Worm (Caenorhabditis elegans) whole organism, L1 larva: Measurements from ENCODE around the gene ttbk-7.

Source experiments
- F16B12.6 ChIP-seq: fragments of 150-350 bp; optimal IDR thresholded peaks from 2 replicates; lab custom pipeline; 2014; ENCODE audit warnings: missing biosample characterization, missing genetic modification characterization
- alr-1 ChIP-seq: fragments of 200-800 bp; sonication (Bioruptor generic); optimal IDR thresholded peaks from 2 replicates; lab custom pipeline; 2018; ENCODE audit warnings: borderline replicate concordance, mild to moderate bottlenecking, missing genetic modification characterization, missing compliant biosample characterization
- aly-2 ChIP-seq: fragments of 150-350 bp; optimal IDR thresholded peaks from 2 replicates; lab custom pipeline; 2014; ENCODE audit warnings: missing biosample characterization, missing genetic modification characterization
- ama-1 ChIP-seq: fragments of 150-350 bp; optimal IDR thresholded peaks from 2 replicates; lab custom pipeline; 2014
- blmp-1 ChIP-seq: fragments of 150-350 bp; optimal IDR thresholded peaks from 2 replicates; lab custom pipeline; 2014; ENCODE audit warnings: missing biosample characterization, missing genetic modification characterization
- ceh-8 ChIP-seq: fragments of 200-800 bp; sonication (Bioruptor generic); optimal IDR thresholded peaks from 2 replicates; lab custom pipeline; 2018; ENCODE audit warnings: mild to moderate bottlenecking, missing genetic modification characterization, moderate library complexity, missing compliant biosample characterization
- ceh-82 ChIP-seq, 3 experiments: fragments of 150-350 bp in 1 of 3; sonication (generic microtip) in 2 of 3; optimal IDR thresholded peaks; 2 replicates each; lab custom pipeline; 2014 to 2017; ENCODE audit warnings: missing biosample characterization in 3 of 3, missing genetic modification characterization in 3 of 3
- ceh-88 ChIP-seq: fragments of 200-800 bp; sonication (Bioruptor generic); IDR thresholded peaks from 2 replicates; pipeline ENCODE4 v1.3.6; 2022; ENCODE audit warnings: missing genetic modification characterization, missing compliant biosample characterization
- ceh-90 ChIP-seq: sonication (generic microtip); optimal IDR thresholded peaks from 2 replicates; lab custom pipeline; 2016; ENCODE audit warnings: missing genetic modification characterization, missing compliant biosample characterization
- dpl-1 ChIP-seq, 3 experiments: fragments of 150-350 bp in 2 of 3; sonication (generic microtip) in 1 of 3; optimal IDR thresholded peaks; 2 replicates each; lab custom pipeline; 2014 to 2017; ENCODE audit warnings: missing biosample characterization in 3 of 3, missing genetic modification characterization in 3 of 3, missing genetic modification reagents in 3 of 3
- dsc-1 ChIP-seq: sonication (generic microtip); optimal IDR thresholded peaks from 2 replicates; lab custom pipeline; 2016; ENCODE audit warnings: mild to moderate bottlenecking, missing genetic modification characterization, missing compliant biosample characterization
- efl-1 ChIP-seq, 4 experiments: fragments of 150-350 bp; optimal IDR thresholded peaks in 3 of 4; peaks in 1 of 4; 1 replicate in 1 of 4; 2 replicates in 3 of 4; lab custom pipeline; 2014; ENCODE audit warnings: missing biosample characterization in 2 of 4, missing genetic modification characterization in 2 of 4, missing genetic modification reagents in 2 of 4
- egl-13 ChIP-seq: sonication (generic microtip); optimal IDR thresholded peaks from 2 replicates; lab custom pipeline; 2016; ENCODE audit warnings: missing genotype, missing genetic modification reagents, missing genetic modification characterization, missing compliant biosample characterization
- egl-27 ChIP-seq, 2 experiments: fragments of 150-350 bp in 1 of 2; sonication (generic microtip); optimal IDR thresholded peaks; 3 replicates each; lab custom pipeline; 2017 to 2018; ENCODE audit warnings: missing biosample characterization in 2 of 2, missing genetic modification characterization in 2 of 2, missing genetic modification reagents in 2 of 2
- elt-2 ChIP-seq: sonication (generic microtip); optimal IDR thresholded peaks from 2 replicates; lab custom pipeline; 2016; ENCODE audit warnings: missing genetic modification characterization, mild to moderate bottlenecking, inconsistent platforms, missing compliant biosample characterization, missing genetic modification reagents
- ets-5 ChIP-seq: fragments of 200-800 bp; sonication (Bioruptor generic); IDR thresholded peaks from 2 replicates; pipeline ENCODE4 v1.3.6; 2022; ENCODE audit warnings: missing genetic modification characterization, missing compliant biosample characterization
- fkh-4 ChIP-seq: sonication (generic microtip); optimal IDR thresholded peaks from 2 replicates; lab custom pipeline; 2016; ENCODE audit warnings: missing compliant biosample characterization, missing genetic modification characterization, borderline replicate concordance
- fos-1 ChIP-seq: fragments of 150-350 bp; optimal IDR thresholded peaks from 2 replicates; lab custom pipeline; 2014; ENCODE audit warnings: missing biosample characterization, missing genetic modification characterization
- grh-1 ChIP-seq: fragments of 200-800 bp; sonication (Bioruptor generic); IDR thresholded peaks from 2 replicates; pipeline ENCODE4 v1.3.6; 2022; ENCODE audit warnings: missing genetic modification reagents, missing genetic modification characterization, missing compliant biosample characterization
- hlh-4 ChIP-seq: sonication (generic microtip); optimal IDR thresholded peaks from 2 replicates; lab custom pipeline; 2016; ENCODE audit warnings: mild to moderate bottlenecking, missing genetic modification characterization, missing compliant biosample characterization
- irx-1 ChIP-seq: sonication (generic microtip); optimal IDR thresholded peaks from 2 replicates; lab custom pipeline; 2016; ENCODE audit warnings: missing genetic modification characterization, missing compliant biosample characterization
- lin-35 ChIP-seq, 2 experiments: fragments of 150-350 bp; optimal IDR thresholded peaks; 2 replicates each; lab custom pipeline; 2014; ENCODE audit warnings: missing biosample characterization in 2 of 2, missing genetic modification characterization in 2 of 2, missing genetic modification reagents in 2 of 2
- lin-39 ChIP-seq: fragments of 150-350 bp; optimal IDR thresholded peaks from 2 replicates; lab custom pipeline; 2014; ENCODE audit warnings: missing biosample characterization, missing genetic modification reagents, missing genetic modification characterization
- lsy-2 ChIP-seq, 2 experiments: fragments of 150-350 bp; optimal IDR thresholded peaks; 2 replicates each; lab custom pipeline; 2014; ENCODE audit warnings: missing biosample characterization in 2 of 2, missing genetic modification characterization in 2 of 2
- mef-2 ChIP-seq: fragments of 150-350 bp; optimal IDR thresholded peaks from 2 replicates; lab custom pipeline; 2014; ENCODE audit warnings: missing biosample characterization, missing genetic modification characterization
- mep-1 ChIP-seq: fragments of 150-350 bp; optimal IDR thresholded peaks from 2 replicates; lab custom pipeline; 2014; ENCODE audit warnings: missing biosample characterization, missing genetic modification characterization
- nhr-11 ChIP-seq: fragments of 150-350 bp; optimal IDR thresholded peaks from 2 replicates; lab custom pipeline; 2014; ENCODE audit warnings: missing biosample characterization, missing genetic modification characterization
- nhr-19 ChIP-seq: fragments of 200-800 bp; sonication (Bioruptor generic); conservative IDR thresholded peaks from 2 replicates; pipeline ENCODE4 v1.3.6; 2022; ENCODE audit warnings: missing genetic modification characterization, missing compliant biosample characterization
- nhr-20 ChIP-seq: sonication (generic microtip); optimal IDR thresholded peaks from 2 replicates; lab custom pipeline; 2016; ENCODE audit warnings: mild to moderate bottlenecking, missing genetic modification characterization, missing compliant biosample characterization
- nhr-47 ChIP-seq: sonication (generic microtip); optimal IDR thresholded peaks from 2 replicates; lab custom pipeline; 2016; ENCODE audit warnings: mild to moderate bottlenecking, missing genetic modification characterization, moderate library complexity, missing compliant biosample characterization
- nhr-71 ChIP-seq: sonication (generic microtip); optimal IDR thresholded peaks from 2 replicates; lab custom pipeline; 2016; ENCODE audit warnings: mild to moderate bottlenecking, missing genetic modification characterization, moderate library complexity, missing compliant biosample characterization
- pag-3 ChIP-seq: sonication (generic microtip); optimal IDR thresholded peaks from 2 replicates; lab custom pipeline; 2017; ENCODE audit warnings: missing genetic modification characterization, mild to moderate bottlenecking, missing compliant biosample characterization, antibody characterized with exemption, borderline replicate concordance; ENCODE audit not compliant: insufficient read depth
- pax-3 ChIP-seq: fragments of 200-800 bp; sonication (Bioruptor generic); optimal IDR thresholded peaks from 2 replicates; lab custom pipeline; 2018; ENCODE audit warnings: mild to moderate bottlenecking, missing genetic modification characterization, moderate library complexity, missing compliant biosample characterization
- pqm-1 ChIP-seq: sonication (generic microtip); optimal IDR thresholded peaks from 3 replicates; lab custom pipeline; 2017; ENCODE audit warnings: missing biosample characterization, missing genetic modification characterization
- swsn-7 ChIP-seq: sonication (generic microtip); optimal IDR thresholded peaks from 2 replicates; lab custom pipeline; 2016; ENCODE audit warnings: missing genetic modification characterization, missing compliant biosample characterization
- unc-130 ChIP-seq: fragments of 150-350 bp; optimal IDR thresholded peaks from 2 replicates; lab custom pipeline; 2017; ENCODE audit warnings: missing biosample characterization, missing genetic modification characterization, inconsistent platforms
- unc-62 ChIP-seq: fragments of 150-350 bp; optimal IDR thresholded peaks from 2 replicates; lab custom pipeline; 2014; ENCODE audit warnings: missing biosample characterization, missing genetic modification reagents, missing genetic modification characterization
- unc-98 ChIP-seq: fragments of 200-800 bp; sonication (Bioruptor generic); IDR thresholded peaks from 2 replicates; pipeline ENCODE4 v1.3.6; 2022; ENCODE audit warnings: missing genetic modification characterization, missing compliant biosample characterization
- ztf-11 ChIP-seq, 2 experiments: sonication (generic microtip); optimal IDR thresholded peaks; 2 replicates each; lab custom pipeline; 2016 to 2017; ENCODE audit warnings: missing genetic modification characterization in 2 of 2, missing biosample characterization in 1 of 2, missing compliant biosample characterization in 1 of 2

The ttbk-7 gene

DNA sequence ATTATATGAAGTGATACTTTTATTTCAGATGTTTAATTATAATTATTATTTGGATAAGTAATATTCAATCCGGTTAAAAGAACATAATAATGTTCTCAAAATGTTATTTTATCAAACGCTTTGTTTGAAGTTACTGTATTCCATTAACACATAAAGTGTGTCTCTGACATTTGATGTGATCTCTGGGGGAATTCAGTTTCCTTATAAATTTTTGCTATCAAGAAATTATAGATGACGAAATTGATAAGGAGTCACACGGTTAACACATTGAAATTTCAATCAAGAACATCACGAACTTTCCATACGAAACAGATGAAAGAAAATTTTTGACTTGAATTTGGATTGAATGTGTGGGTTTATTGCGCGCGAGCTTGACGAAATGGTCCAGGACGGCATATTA, 26.0 kb upstream of the ttbk-7 start:
- TF ChIP-seq nhr-71 (tag; lab: Kevin White, UChicago) = no peak
- TF ChIP-seq pax-3 = peak; percentile 15
- no peak for TF ChIP-seq alr-1 (tag; lab: Kevin White, UChicago)
- no peak for TF ChIP-seq grh-1
- TF ChIP-seq aly-2 (tag; lab: Kevin White, UChicago) = no peak
- TF ChIP-seq nhr-20 (tag; lab: Kevin White, UChicago) = peak; percentile 15
- TF ChIP-seq dsc-1 (tag; lab: Kevin White, UChicago) = no peak
- TF ChIP-seq mep-1 (tag; lab: Kevin White, UChicago) = no peak
- peak in 1 of 2 experiments; percentile 26 for TF ChIP-seq lin-35 (GFP tag; optimal IDR thresholded peaks at IDR 0.05; lab: Kevin White, UChicago)
- TF ChIP-seq ceh-90 (tag; lab: Kevin White, UChicago) = no peak
- no peak for TF ChIP-seq egl-13 (tag; lab: Kevin White, UChicago)
- no peak for TF ChIP-seq ets-5 (GFP tag; lab: Robert Waterston, UW)
- no peak for TF ChIP-seq dpl-1 (GFP tag; optimal IDR thresholded peaks at IDR 0.05; lab: Kevin White, UChicago)
- TF ChIP-seq elt-2 (tag; lab: Kevin White, UChicago) = peak; percentile 74
- no peak for TF ChIP-seq nhr-47
- TF ChIP-seq pqm-1 (tag; lab: Kevin White, UChicago) = no peak
- TF ChIP-seq egl-27 (tag; optimal IDR thresholded peaks at IDR 0.05; lab: Kevin White, UChicago) = no peak

DNA sequence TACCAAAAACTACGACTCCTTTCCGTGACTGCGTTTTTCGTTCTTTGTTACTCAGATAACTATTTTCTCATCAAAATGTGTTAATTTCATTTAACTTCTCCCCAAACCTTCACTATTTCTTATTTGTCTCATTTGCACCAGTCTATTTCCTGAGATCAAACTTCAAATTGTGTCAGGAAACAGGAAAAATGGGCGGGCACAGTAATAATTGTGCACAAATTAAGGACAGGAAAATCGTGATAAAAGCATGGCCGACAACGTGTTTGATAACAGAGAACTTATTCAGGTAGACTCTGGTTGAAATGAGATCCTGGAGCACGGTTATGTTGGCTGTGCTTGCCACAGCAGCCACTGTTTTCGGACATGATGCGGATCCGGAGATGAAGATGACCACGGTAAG, 24.0 kb upstream of the ttbk-7 start, which contains the start of gene lipl-1:
Gene lipl-1, plus strand, starts transcription at position 282 of the 400 bp plus-strand sequence.
- TF ChIP-seq ceh-90 (tag; lab: Kevin White, UChicago) = no peak
- no peak for TF ChIP-seq grh-1
- TF ChIP-seq unc-62 (GFP tag; lab: Kevin White, UChicago) = no peak

DNA sequence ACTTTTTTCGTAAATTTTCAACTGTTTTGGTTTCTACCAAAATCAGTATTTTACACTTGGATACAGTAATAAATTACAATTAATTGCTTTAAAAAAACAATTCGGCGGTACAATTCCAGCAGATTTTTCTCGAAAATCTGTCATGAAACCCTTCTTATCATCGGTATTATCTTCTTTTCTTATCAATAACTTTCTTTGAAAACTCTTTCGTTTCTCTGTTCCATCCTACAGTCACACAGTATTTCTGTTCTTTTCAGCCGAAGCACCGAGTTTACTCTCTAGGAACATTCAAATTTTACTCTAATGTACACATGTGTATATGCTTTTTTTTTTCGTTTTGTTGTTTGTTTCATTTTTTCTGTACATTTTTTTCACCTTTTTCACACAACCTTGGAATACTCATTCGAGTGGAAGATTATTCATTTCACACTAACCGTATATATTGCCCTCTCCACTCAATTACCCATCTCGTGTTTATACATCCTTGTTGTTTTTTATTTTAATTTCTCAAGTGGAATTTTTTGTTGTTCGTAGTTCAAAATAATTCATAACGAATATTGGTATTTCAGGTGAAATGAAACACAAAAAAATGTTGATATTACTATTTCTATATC, 14.0 kb upstream of the ttbk-7 start, which contains the start of gene nid-1:
Gene nid-1, plus strand, starts transcription at position 564 of the 614 bp plus-strand sequence.
- TF ChIP-seq unc-130 (tag; lab: Kevin White, UChicago) (no peak), efl-1 (optimal IDR thresholded peaks at IDR 0.05; lab: Kevin White, UChicago) (no peak), efl-1 (GFP tag; optimal IDR thresholded peaks at IDR 0.05 in 1 of 2; lab: Kevin White, UChicago) (peak in 1 of 2 experiments; percentile 77), ceh-88 (GFP tag; lab: Robert Waterston, UW) (no peak), nhr-19 (GFP tag; lab: Robert Waterston, UW) (no peak), elt-2 (tag; lab: Kevin White, UChicago) (peak; percentile 66)
- TF ChIP-seq, all 84 proteins: peak for 2

DNA sequence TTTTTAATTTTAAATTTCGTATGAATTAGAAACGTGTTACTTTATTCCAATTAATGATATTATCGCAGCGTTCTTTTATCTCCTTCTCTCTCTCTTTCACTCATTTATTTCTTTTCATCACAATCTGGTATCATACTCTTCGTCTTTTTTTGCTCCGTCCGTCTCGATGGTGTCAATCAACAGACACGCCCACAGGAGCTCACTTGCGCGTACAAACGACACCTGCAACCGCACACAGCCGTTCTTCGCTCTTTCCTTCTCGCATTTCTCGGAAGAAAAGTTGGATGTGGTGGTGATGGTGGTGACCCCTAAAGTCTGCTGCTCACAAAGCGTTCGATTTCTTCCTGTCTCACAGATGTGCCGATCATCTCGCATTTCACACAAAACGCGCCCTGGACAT, 12.9 kb upstream of the ttbk-7 start:
- TF ChIP-seq ceh-82 (tag; optimal IDR thresholded peaks at IDR 0.05; lab: Kevin White, UChicago) = no peak
- TF ChIP-seq ztf-11 (tag; optimal IDR thresholded peaks at IDR 0.05; lab: Kevin White, UChicago) = no peak
- no peak for TF ChIP-seq blmp-1 (tag; lab: Kevin White, UChicago)
- TF ChIP-seq, all 84 proteins: peak for 0

DNA sequence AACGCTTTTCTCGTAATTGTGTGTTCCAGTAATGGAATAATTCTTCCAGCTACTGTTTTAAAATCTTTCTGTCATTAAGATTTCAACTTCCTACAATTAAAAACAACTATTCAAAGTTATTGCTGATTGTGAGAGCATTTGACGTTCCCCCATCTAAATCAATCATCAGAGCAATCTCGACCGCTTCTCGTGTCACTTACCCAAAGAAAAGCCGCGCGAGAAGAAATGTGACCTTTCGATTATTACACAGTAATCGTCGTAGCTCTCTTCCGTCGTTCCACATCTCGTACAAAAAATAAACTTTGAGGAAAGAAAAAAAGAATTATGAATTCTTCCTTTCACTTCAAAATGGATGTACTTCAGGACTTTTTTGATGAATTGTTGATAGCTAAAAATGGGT, 11.8 kb upstream of the ttbk-7 start:
- TF ChIP-seq lin-35 (GFP tag; optimal IDR thresholded peaks at IDR 0.05; lab: Kevin White, UChicago) (no peak), ama-1 (no peak)

DNA sequence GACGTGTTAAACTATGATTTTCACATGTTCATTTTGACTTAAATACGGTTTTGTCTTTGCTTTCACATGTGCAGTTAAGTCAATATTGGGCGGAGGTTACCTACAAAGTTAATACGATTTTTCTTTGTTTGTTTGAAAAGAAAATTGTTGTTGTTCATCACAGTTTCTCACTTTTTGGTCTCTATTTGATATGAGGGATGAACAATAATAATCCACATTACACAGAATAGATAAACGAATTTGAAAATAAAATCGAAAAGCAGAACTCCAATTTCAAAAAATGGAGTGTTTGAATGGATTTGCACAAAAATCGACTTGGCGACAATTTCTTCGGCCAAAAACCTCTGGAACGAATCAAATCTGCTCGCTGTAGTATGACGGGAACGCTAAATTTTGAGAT, 11.1 kb upstream of the ttbk-7 start, which contains the start of gene ttr-29:
Gene ttr-29, minus strand, starts transcription at position 101 of the 400 bp plus-strand sequence.
- TF ChIP-seq mef-2 (tag; lab: Kevin White, UChicago) = no peak
- no peak for TF ChIP-seq fos-1 (tag; lab: Kevin White, UChicago)
- TF ChIP-seq unc-130 (tag; lab: Kevin White, UChicago) = no peak
- TF ChIP-seq hlh-4 (tag; lab: Kevin White, UChicago) = no peak
- no peak for TF ChIP-seq ceh-8
- no peak for TF ChIP-seq nhr-11 (tag; lab: Kevin White, UChicago)
- no peak for TF ChIP-seq swsn-7 (tag; lab: Kevin White, UChicago)
- no peak for TF ChIP-seq lin-39 (tag; lab: Kevin White, UChicago)
- no peak for TF ChIP-seq egl-13 (tag; lab: Kevin White, UChicago)
- no peak for TF ChIP-seq unc-98
- no peak for TF ChIP-seq F16B12.6
- no peak for TF ChIP-seq fkh-4
- no peak for TF ChIP-seq irx-1 (tag; lab: Kevin White, UChicago)
- TF ChIP-seq lsy-2 (tag; optimal IDR thresholded peaks at IDR 0.05; lab: Kevin White, UChicago) = no peak
- TF ChIP-seq mep-1 (tag; lab: Kevin White, UChicago) = no peak
- TF ChIP-seq pag-3 (tag; lab: Kevin White, UChicago) = no peak
